Fruit fly (Drosophila melanogaster) whole organism, embryonic: ENCODE results near the gene CG44437.

Experiments
- Abd-B ChIP-seq: fragments of 200-800 bp; sonication (Bioruptor generic); optimal IDR thresholded peaks from 2 replicates; lab custom pipeline; 2018; ENCODE audit warnings: missing biosample characterization, mild to moderate bottlenecking, missing genetic modification characterization, moderate library complexity
- Asciz ChIP-seq: fragments of 200-800 bp; sonication (Bioruptor generic); optimal IDR thresholded peaks from 2 replicates; lab custom pipeline; 2017; ENCODE audit warnings: missing biosample characterization, mild to moderate bottlenecking, missing genetic modification characterization, missing genetic modification reagents
- Bgb ChIP-seq: fragments of 200-800 bp; sonication (Bioruptor generic); IDR thresholded peaks from 2 replicates; pipeline ENCODE4 v1.3.6; 2022; ENCODE audit warnings: missing biosample characterization, missing genetic modification characterization; ENCODE audit not compliant: partially characterized antibody
- CG10462 ChIP-seq: fragments of 200-800 bp; sonication (Bioruptor generic); optimal IDR thresholded peaks from 2 replicates; lab custom pipeline; 2016; ENCODE audit warnings: missing biosample characterization, missing genetic modification characterization
- CG1233 ChIP-seq: fragments of 200-800 bp; sonication (Bioruptor generic); optimal IDR thresholded peaks from 4 replicates; lab custom pipeline; 2018; ENCODE audit warnings: missing biosample characterization, mild to moderate bottlenecking, missing genetic modification characterization
- CG12391 ChIP-seq: fragments of 200-800 bp; sonication (Bioruptor generic); optimal IDR thresholded peaks from 3 replicates; lab custom pipeline; 2018; ENCODE audit warnings: missing biosample characterization, mild to moderate bottlenecking, missing genetic modification characterization, moderate library complexity
- CG12659 ChIP-seq: fragments of 200-800 bp; sonication (Bioruptor generic); optimal IDR thresholded peaks from 3 replicates; lab custom pipeline; 2017; ENCODE audit warnings: mild to moderate bottlenecking, missing biosample characterization, missing genetic modification reagents, missing genetic modification characterization
- CG13775 ChIP-seq: fragments of 200-800 bp; sonication (Bioruptor generic); optimal IDR thresholded peaks from 3 replicates; lab custom pipeline; 2017; ENCODE audit warnings: missing biosample characterization, mild to moderate bottlenecking, missing genetic modification characterization
- CG14667 ChIP-seq: fragments of 200-800 bp; sonication (Bioruptor generic); IDR thresholded peaks from 2 replicates; pipeline ENCODE4 v1.3.6; 2022; ENCODE audit warnings: missing biosample characterization, missing genetic modification characterization
- CG16863 ChIP-seq: fragments of 200-800 bp; sonication (Bioruptor generic); optimal IDR thresholded peaks from 3 replicates; lab custom pipeline; 2016; ENCODE audit warnings: missing biosample characterization, missing genetic modification characterization
- CG17361 ChIP-seq: fragments of 200-800 bp; sonication (Bioruptor generic); IDR thresholded peaks from 3 replicates; pipeline ENCODE4 v1.3.6; 2022; ENCODE audit warnings: missing biosample characterization, missing genetic modification characterization
- CG17568 ChIP-seq: fragments of 200-800 bp; sonication (Bioruptor generic); optimal IDR thresholded peaks from 2 replicates; lab custom pipeline; 2018; ENCODE audit warnings: missing biosample characterization, mild to moderate bottlenecking, missing genetic modification characterization, moderate library complexity
- CG18599 ChIP-seq: fragments of 200-800 bp; sonication (Bioruptor generic); optimal IDR thresholded peaks from 3 replicates; lab custom pipeline; 2017; ENCODE audit warnings: missing biosample characterization, missing genetic modification characterization, mild to moderate bottlenecking, moderate library complexity, missing genetic modification reagents
- CG30431 ChIP-seq: fragments of 200-800 bp; sonication (Bioruptor generic); optimal IDR thresholded peaks from 2 replicates; lab custom pipeline; 2017; ENCODE audit warnings: missing biosample characterization, missing genetic modification characterization
- CG31441 ChIP-seq: fragments of 200-800 bp; sonication (Bioruptor generic); IDR thresholded peaks from 2 replicates; pipeline ENCODE4 v1.3.6; 2022; ENCODE audit warnings: missing biosample characterization, missing genetic modification characterization
- CG33557 ChIP-seq: fragments of 200-800 bp; sonication (Bioruptor generic); optimal IDR thresholded peaks from 2 replicates; lab custom pipeline; 2019; ENCODE audit warnings: missing biosample characterization, mild to moderate bottlenecking, missing genetic modification characterization, moderate library complexity
- CG3847 ChIP-seq: fragments of 200-800 bp; sonication (Bioruptor generic); IDR thresholded peaks from 2 replicates; pipeline ENCODE4 v1.3.6; 2022; ENCODE audit warnings: missing biosample characterization, missing genetic modification characterization
- CG6813 ChIP-seq: fragments of 200-800 bp; sonication (Bioruptor generic); optimal IDR thresholded peaks from 2 replicates; lab custom pipeline; 2017; ENCODE audit warnings: missing biosample characterization, missing genetic modification characterization, mild to moderate bottlenecking, moderate library complexity, missing genetic modification reagents
- CG7839 ChIP-seq: fragments of 200-800 bp; sonication (Bioruptor generic); optimal IDR thresholded peaks from 3 replicates; lab custom pipeline; 2018; ENCODE audit warnings: missing biosample characterization, mild to moderate bottlenecking, missing genetic modification characterization, moderate library complexity
- CG8924 ChIP-seq: fragments of 200-800 bp; optimal IDR thresholded peaks from 3 replicates; lab custom pipeline; 2019; ENCODE audit warnings: missing biosample characterization, mild to moderate bottlenecking, missing genetic modification characterization, moderate library complexity
- Dip3 ChIP-seq: fragments of 200-800 bp; sonication (Bioruptor generic); optimal IDR thresholded peaks from 3 replicates; lab custom pipeline; 2016; ENCODE audit warnings: missing biosample characterization, missing genetic modification characterization
- Dll ChIP-seq: fragments of 200-800 bp; sonication (Bioruptor generic); IDR thresholded peaks from 4 replicates; pipeline ENCODE4 v1.3.6; 2022; ENCODE audit warnings: missing biosample characterization, missing genetic modification characterization; ENCODE audit not compliant: partially characterized antibody
- Eip74EF ChIP-seq, 2 experiments: fragments of 200-800 bp in 1 of 2; fragments of >200 bp in 1 of 2; sonication (Bioruptor generic) in 1 of 2; optimal IDR thresholded peaks; 2 replicates each; lab custom pipeline; 2017 to 2019; ENCODE audit warnings: missing biosample characterization in 2 of 2, missing genetic modification characterization in 2 of 2, mild to moderate bottlenecking in 1 of 2, moderate library complexity in 1 of 2
- Hr3 ChIP-seq: fragments of 200-800 bp; sonication (Bioruptor generic); optimal IDR thresholded peaks from 3 replicates; lab custom pipeline; 2016; ENCODE audit warnings: missing biosample characterization, missing genetic modification characterization
- Hr51 ChIP-seq, 2 experiments: fragments of 200-800 bp; sonication (Bioruptor generic); optimal IDR thresholded peaks; 2 replicates in 1 of 2; 3 replicates in 1 of 2; lab custom pipeline; 2016 to 2018; ENCODE audit warnings: missing biosample characterization in 2 of 2, missing genetic modification characterization in 2 of 2, mild to moderate bottlenecking in 1 of 2, moderate library complexity in 1 of 2
- Hsf ChIP-seq: fragments of 200-800 bp; sonication (Bioruptor generic); optimal IDR thresholded peaks from 3 replicates; lab custom pipeline; 2016; ENCODE audit warnings: missing biosample characterization, missing genetic modification characterization
- Mad ChIP-seq: fragments of 200-800 bp; sonication (Bioruptor generic); optimal IDR thresholded peaks from 2 replicates; lab custom pipeline; 2016; ENCODE audit warnings: missing biosample characterization, missing genetic modification characterization
- NC2α ChIP-seq: fragments of 200-800 bp; sonication (Bioruptor generic); optimal IDR thresholded peaks from 2 replicates; lab custom pipeline; 2016; ENCODE audit warnings: missing biosample characterization, missing genetic modification characterization
- PHDP ChIP-seq: fragments of 200-800 bp; sonication (Bioruptor generic); optimal IDR thresholded peaks from 3 replicates; lab custom pipeline; 2018; ENCODE audit warnings: missing biosample characterization, mild to moderate bottlenecking, missing genetic modification characterization, moderate library complexity
- Ravus ChIP-seq: fragments of 200-800 bp; sonication (Bioruptor generic); IDR thresholded peaks from 2 replicates; pipeline ENCODE4 v1.3.6; 2022; ENCODE audit warnings: missing biosample characterization, missing genetic modification characterization
- Side ChIP-seq: fragments of 200-800 bp; sonication (Bioruptor generic); optimal IDR thresholded peaks from 2 replicates; lab custom pipeline; 2016; ENCODE audit warnings: missing biosample characterization, missing genetic modification characterization
- Sox102F ChIP-seq: fragments of 200-800 bp; sonication (Bioruptor generic); optimal IDR thresholded peaks from 2 replicates; lab custom pipeline; 2018; ENCODE audit warnings: missing biosample characterization, mild to moderate bottlenecking, missing genetic modification characterization, moderate library complexity
- Xbp1 ChIP-seq: fragments of 200-800 bp; sonication (Bioruptor generic); optimal IDR thresholded peaks from 3 replicates; lab custom pipeline; 2016; ENCODE audit warnings: missing biosample characterization, mild to moderate bottlenecking, missing genetic modification characterization
- YL-1 ChIP-seq: fragments of 200-800 bp; sonication (Bioruptor generic); optimal IDR thresholded peaks from 3 replicates; lab custom pipeline; 2017; ENCODE audit warnings: missing biosample characterization, mild to moderate bottlenecking, missing genetic modification characterization
- bsh ChIP-seq, 2 experiments: fragments of 200-800 bp; sonication (Bioruptor generic); optimal IDR thresholded peaks; 2 replicates each; lab custom pipeline; 2017 to 2018; ENCODE audit warnings: mild to moderate bottlenecking in 2 of 2, missing biosample characterization in 2 of 2, missing genetic modification characterization in 2 of 2, moderate library complexity in 1 of 2
- chif ChIP-seq, 2 experiments: fragments of 200-800 bp; sonication (Bioruptor generic); optimal IDR thresholded peaks; 3 replicates each; lab custom pipeline; 2016; ENCODE audit warnings: missing biosample characterization in 2 of 2, missing genetic modification characterization in 2 of 2
- chinmo ChIP-seq: fragments of 200-800 bp; sonication (Bioruptor generic); IDR thresholded peaks from 4 replicates; pipeline ENCODE4 v1.3.6; 2022; ENCODE audit warnings: missing biosample characterization, missing genetic modification characterization; ENCODE audit not compliant: partially characterized antibody
- dmrt99B ChIP-seq: fragments of 200-800 bp; sonication (Bioruptor generic); optimal IDR thresholded peaks from 2 replicates; lab custom pipeline; 2018; ENCODE audit warnings: missing biosample characterization, mild to moderate bottlenecking, missing genetic modification characterization, moderate library complexity
- gcm2 ChIP-seq: fragments of 200-800 bp; sonication (Bioruptor generic); optimal IDR thresholded peaks from 2 replicates; lab custom pipeline; 2016; ENCODE audit warnings: missing biosample characterization, missing genetic modification characterization
- kay ChIP-seq: fragments of 200-800 bp; sonication (Bioruptor generic); optimal IDR thresholded peaks from 2 replicates; lab custom pipeline; 2016; ENCODE audit warnings: missing biosample characterization, missing genetic modification characterization
- lmd ChIP-seq: fragments of 200-800 bp; sonication (Bioruptor generic); IDR thresholded peaks from 2 replicates; pipeline ENCODE4 v1.3.6; 2022; ENCODE audit warnings: missing biosample characterization, missing genetic modification characterization
- lov ChIP-seq, 2 experiments: fragments of 200-800 bp in 1 of 2; fragments of >200 bp in 1 of 2; sonication (Bioruptor generic) in 1 of 2; IDR thresholded peaks in 1 of 2; optimal IDR thresholded peaks in 1 of 2; 2 replicates in 1 of 2; 3 replicates in 1 of 2; pipeline versions ENCODE4 v1.3.6 to Lab custom; 2017 to 2022; ENCODE audit warnings: missing biosample characterization in 1 of 2, missing genetic modification characterization in 1 of 2
- maf-S ChIP-seq: fragments of 200-800 bp; sonication (Bioruptor generic); optimal IDR thresholded peaks from 2 replicates; lab custom pipeline; 2016; ENCODE audit warnings: missing biosample characterization, missing genetic modification characterization
- peb ChIP-seq: fragments of 200-800 bp; sonication (Bioruptor generic); IDR thresholded peaks from 2 replicates; pipeline ENCODE4 v1.3.6; 2022; ENCODE audit warnings: missing biosample characterization, missing genetic modification characterization
- slp2 ChIP-seq: fragments of 200-800 bp; sonication (Bioruptor generic); optimal IDR thresholded peaks from 2 replicates; lab custom pipeline; 2016; ENCODE audit warnings: missing biosample characterization, missing genetic modification characterization
- sob ChIP-seq: fragments of 200-800 bp; sonication (Bioruptor generic); IDR thresholded peaks from 2 replicates; pipeline ENCODE4 v1.3.6; 2022; ENCODE audit warnings: missing biosample characterization, missing genetic modification characterization
- twi ChIP-seq: fragments of 200-800 bp; optimal IDR thresholded peaks from 2 replicates; lab custom pipeline; 2019; ENCODE audit warnings: missing biosample characterization, mild to moderate bottlenecking, missing genetic modification characterization, moderate library complexity
- z ChIP-seq: fragments of 200-800 bp; sonication (Bioruptor generic); IDR thresholded peaks from 3 replicates; pipeline ENCODE4 v1.3.6; 2022; ENCODE audit warnings: missing biosample characterization, missing genetic modification characterization
- zen ChIP-seq: fragments of 200-800 bp; sonication (Bioruptor generic); optimal IDR thresholded peaks from 3 replicates; lab custom pipeline; 2018; ENCODE audit warnings: missing biosample characterization, mild to moderate bottlenecking, missing genetic modification characterization, moderate library complexity

CG44437 gene

dm6 chrX:13226478-13226877 lies 24.4 kb upstream of the CG44437 start (continued):
- peak; percentile 10 for TF ChIP-seq CG18599 (GFP tag; lab: Kevin White, UChicago)
- peak in 1 of 2 experiments; percentile 2 for TF ChIP-seq Eip74EF (GFP tag; optimal IDR thresholded peaks at IDR 0.05; lab: Kevin White, UChicago)
- TF ChIP-seq CG7839 (tag; lab: Kevin White, UChicago), result peak; percentile 41
- TF ChIP-seq CG31441, result peak; percentile 67
- TF ChIP-seq CG14667 (GFP tag; lab: Robert Waterston, UW), result no peak
- no peak for TF ChIP-seq peb
- TF ChIP-seq CG6813, result peak; percentile 12
- no peak for TF ChIP-seq gcm2 (GFP tag; lab: Kevin White, UChicago)
- peak; percentile 14 for TF ChIP-seq PHDP (tag; lab: Kevin White, UChicago)
- no peak for TF ChIP-seq YL-1
- TF ChIP-seq CG3847 (GFP tag; lab: Robert Waterston, UW), result no peak
- TF ChIP-seq NC2α (GFP tag; lab: Kevin White, UChicago), result no peak
- no peak for TF ChIP-seq Dip3 (GFP tag; lab: Kevin White, UChicago)
- no peak for TF ChIP-seq twi (tag; lab: Kevin White, UChicago)
- peak; percentile 11 for TF ChIP-seq CG12659 (GFP tag; lab: Kevin White, UChicago)
- no peak for TF ChIP-seq lov (optimal IDR thresholded peaks at IDR 0.05; lab: Kevin White, UChicago)
- no peak for TF ChIP-seq lov (GFP tag; IDR thresholded peaks at IDR 0.05; lab: Robert Waterston, UW)
- no peak for TF ChIP-seq Bgb (GFP tag; lab: Robert Waterston, UW)
- no peak for TF ChIP-seq z (GFP tag; lab: Robert Waterston, UW)
- no peak for TF ChIP-seq chinmo (GFP tag; lab: Robert Waterston, UW)
- peak; percentile 5 for TF ChIP-seq Xbp1 (GFP tag; lab: Kevin White, UChicago)
- TF ChIP-seq sob (GFP tag; lab: Robert Waterston, UW), result no peak
- TF ChIP-seq chif (GFP tag; optimal IDR thresholded peaks at IDR 0.05; lab: Kevin White, UChicago), result no peak
- peak; percentile 50 for TF ChIP-seq CG12391 (tag; lab: Kevin White, UChicago)
- peak; percentile 4 for TF ChIP-seq zen (tag; lab: Kevin White, UChicago)
- TF ChIP-seq Abd-B, result peak; percentile 8
- TF ChIP-seq Ravus (GFP tag; lab: Robert Waterston, UW), result no peak
- TF ChIP-seq Mad, result no peak
- no peak for TF ChIP-seq CG33557 (GFP tag; lab: Kevin White, UChicago)
- peak in 1 of 2 experiments; percentile 66 for TF ChIP-seq Hr51 (GFP tag; optimal IDR thresholded peaks at IDR 0.05; lab: Kevin White, UChicago)
- TF ChIP-seq bsh (GFP tag; optimal IDR thresholded peaks at IDR 0.05; lab: Kevin White, UChicago), result peak in 1 of 2 experiments; percentile 60
- TF ChIP-seq Dll (GFP tag; lab: Robert Waterston, UW), result no peak
- TF ChIP-seq slp2 (GFP tag; lab: Kevin White, UChicago), result no peak
- no peak for TF ChIP-seq CG17568 (GFP tag; lab: Kevin White, UChicago)
- TF ChIP-seq CG1233 (GFP tag; lab: Kevin White, UChicago), result no peak
- TF ChIP-seq Side (GFP tag; lab: Kevin White, UChicago), result no peak
- peak; percentile 77; the same call in 2 of the 3 replicates for TF ChIP-seq CG17361 (GFP tag; lab: Robert Waterston, UW)
- peak; percentile 49 for TF ChIP-seq Asciz (GFP tag; lab: Kevin White, UChicago)
- no peak for TF ChIP-seq CG10462
- peak; percentile 70 for TF ChIP-seq dmrt99B (tag; lab: Kevin White, UChicago)
- no peak for TF ChIP-seq Hr3 (GFP tag; lab: Kevin White, UChicago)
- peak; percentile 5 for TF ChIP-seq CG16863 (GFP tag; lab: Kevin White, UChicago)
- TF ChIP-seq lmd, result no peak
- peak; percentile 72 for TF ChIP-seq Sox102F (GFP tag; lab: Kevin White, UChicago)
- no peak for TF ChIP-seq CG30431 (GFP tag; lab: Kevin White, UChicago)
- TF ChIP-seq kay, result no peak
- TF ChIP-seq Hsf (GFP tag; lab: Kevin White, UChicago), result no peak
- TF ChIP-seq CG8924, result peak; percentile 47
- no peak for TF ChIP-seq maf-S (GFP tag; lab: Kevin White, UChicago)
- peak; percentile 13 for TF ChIP-seq CG13775
